Worm (Caenorhabditis elegans) whole organism, late embryonic: ENCODE results near the gene snu-23.
A peak's percentile ranks its signal among the peaks of the same experiment; 100 is the strongest.

Experiments used
- C08G9.2 ChIP-seq: sonication (generic microtip); optimal IDR thresholded peaks from 2 replicates; lab custom pipeline; 2016; ENCODE audit warnings: mild to moderate bottlenecking, missing genetic modification characterization, moderate library complexity, missing compliant biosample characterization
- C38D4.7 ChIP-seq: fragments of 200-800 bp; sonication (Bioruptor generic); optimal IDR thresholded peaks from 2 replicates; lab custom pipeline; 2018; ENCODE audit warnings: mild to moderate bottlenecking, missing genetic modification characterization, moderate library complexity, missing compliant biosample characterization
- F13H6.1 ChIP-seq: sonication (generic microtip); optimal IDR thresholded peaks from 2 replicates; lab custom pipeline; 2016; ENCODE audit warnings: missing genetic modification characterization, missing compliant biosample characterization
- Y22D7AL.16 ChIP-seq: sonication (generic microtip); optimal IDR thresholded peaks from 2 replicates; lab custom pipeline; 2016; ENCODE audit warnings: missing genetic modification characterization, missing compliant biosample characterization
- ahr-1 ChIP-seq: sonication (generic microtip); optimal IDR thresholded peaks from 2 replicates; lab custom pipeline; 2016; ENCODE audit warnings: missing genetic modification characterization, missing compliant biosample characterization
- ama-1 ChIP-seq: fragments of 150-350 bp; optimal IDR thresholded peaks from 2 replicates; lab custom pipeline; 2014
- ceh-14 ChIP-seq: sonication (generic microtip); optimal IDR thresholded peaks from 2 replicates; lab custom pipeline; 2016; ENCODE audit warnings: missing genotype, missing genetic modification characterization, missing compliant biosample characterization
- ceh-18 ChIP-seq: sonication (generic microtip); optimal IDR thresholded peaks from 2 replicates; lab custom pipeline; 2016; ENCODE audit warnings: missing genetic modification characterization, missing compliant biosample characterization
- ceh-19 ChIP-seq: fragments of 200-800 bp; sonication (Bioruptor generic); optimal IDR thresholded peaks from 2 replicates; lab custom pipeline; 2018; ENCODE audit warnings: mild to moderate bottlenecking, missing genetic modification characterization, missing compliant biosample characterization
- ceh-22 ChIP-seq: sonication (generic microtip); optimal IDR thresholded peaks from 2 replicates; lab custom pipeline; 2017; ENCODE audit warnings: missing biosample characterization, missing genetic modification characterization
- ceh-31 ChIP-seq: sonication (generic microtip); optimal IDR thresholded peaks from 2 replicates; lab custom pipeline; 2016; ENCODE audit warnings: missing genetic modification characterization, missing compliant biosample characterization
- ceh-34 ChIP-seq: sonication (generic microtip); optimal IDR thresholded peaks from 2 replicates; lab custom pipeline; 2016; ENCODE audit warnings: mild to moderate bottlenecking, missing genetic modification characterization, missing compliant biosample characterization
- ceh-48 ChIP-seq: sonication (generic microtip); optimal IDR thresholded peaks from 2 replicates; lab custom pipeline; 2016; ENCODE audit warnings: missing genetic modification characterization, inconsistent platforms, missing compliant biosample characterization
- ceh-6 ChIP-seq: fragments of 200-800 bp; sonication (Bioruptor generic); optimal IDR thresholded peaks from 2 replicates; lab custom pipeline; 2018; ENCODE audit warnings: mild to moderate bottlenecking, missing genetic modification characterization, missing compliant biosample characterization
- ceh-9 ChIP-seq: sonication (generic microtip); optimal IDR thresholded peaks from 2 replicates; lab custom pipeline; 2016; ENCODE audit warnings: mild to moderate bottlenecking, missing genetic modification characterization, inconsistent platforms, missing compliant biosample characterization
- elt-2 ChIP-seq: sonication (generic microtip); optimal IDR thresholded peaks from 2 replicates; lab custom pipeline; 2016; ENCODE audit warnings: missing genetic modification reagents, missing genetic modification characterization, missing compliant biosample characterization
- elt-4 ChIP-seq: sonication (generic microtip); optimal IDR thresholded peaks from 2 replicates; lab custom pipeline; 2016; ENCODE audit warnings: missing genetic modification characterization, missing compliant biosample characterization
- eyg-1 ChIP-seq: sonication (generic microtip); optimal IDR thresholded peaks from 2 replicates; lab custom pipeline; 2016; ENCODE audit warnings: missing genotype, missing genetic modification characterization, missing compliant biosample characterization
- fax-1 ChIP-seq: sonication (generic microtip); optimal IDR thresholded peaks from 2 replicates; lab custom pipeline; 2016; ENCODE audit warnings: missing genotype, missing genetic modification characterization, missing compliant biosample characterization
- gmeb-2 ChIP-seq: sonication (generic microtip); optimal IDR thresholded peaks from 2 replicates; lab custom pipeline; 2016; ENCODE audit warnings: missing genetic modification characterization, inconsistent platforms, missing compliant biosample characterization
- hlh-15 ChIP-seq: sonication (generic microtip); optimal IDR thresholded peaks from 2 replicates; lab custom pipeline; 2016; ENCODE audit warnings: missing genetic modification characterization, missing compliant biosample characterization
- hlh-6 ChIP-seq: sonication (generic microtip); optimal IDR thresholded peaks from 2 replicates; lab custom pipeline; 2016; ENCODE audit warnings: missing genotype, missing genetic modification characterization, missing compliant biosample characterization
- lin-11 ChIP-seq: fragments of 200-800 bp; sonication (Bioruptor generic); optimal IDR thresholded peaks from 2 replicates; lab custom pipeline; 2018; ENCODE audit warnings: mild to moderate bottlenecking, missing genetic modification characterization, missing compliant biosample characterization
- madf-2 ChIP-seq: sonication (generic microtip); optimal IDR thresholded peaks from 2 replicates; lab custom pipeline; 2017; ENCODE audit warnings: missing genetic modification characterization, missing compliant biosample characterization
- nfya-1 ChIP-seq: sonication (generic microtip); optimal IDR thresholded peaks from 2 replicates; lab custom pipeline; 2017; ENCODE audit warnings: missing genetic modification characterization, mild to moderate bottlenecking, missing compliant biosample characterization, antibody characterized with exemption, moderate library complexity
- nhr-232 ChIP-seq: sonication (generic microtip); optimal IDR thresholded peaks from 2 replicates; lab custom pipeline; 2016; ENCODE audit warnings: missing genetic modification characterization, missing compliant biosample characterization
- pag-3 ChIP-seq: sonication (generic microtip); optimal IDR thresholded peaks from 2 replicates; lab custom pipeline; 2016; ENCODE audit warnings: missing compliant biosample characterization, missing genetic modification characterization, borderline replicate concordance
- pat-9 ChIP-seq: fragments of 200-800 bp; sonication (Bioruptor generic); optimal IDR thresholded peaks from 2 replicates; lab custom pipeline; 2018; ENCODE audit warnings: mild to moderate bottlenecking, missing genetic modification characterization, moderate library complexity, missing compliant biosample characterization
- pax-1 ChIP-seq: fragments of 150-350 bp; optimal IDR thresholded peaks from 2 replicates; lab custom pipeline; 2014; ENCODE audit warnings: missing biosample characterization, missing genetic modification characterization
- pha-2 ChIP-seq: sonication (generic microtip); optimal IDR thresholded peaks from 2 replicates; lab custom pipeline; 2017; ENCODE audit warnings: mild to moderate bottlenecking, missing genetic modification characterization, missing compliant biosample characterization
- pha-4 ChIP-seq: fragments of 150-350 bp; optimal IDR thresholded peaks from 2 replicates; lab custom pipeline; 2018; ENCODE audit warnings: missing biosample characterization, missing genetic modification reagents, missing genetic modification characterization
- pqm-1 ChIP-seq: sonication (generic microtip); optimal IDR thresholded peaks from 2 replicates; lab custom pipeline; 2016; ENCODE audit warnings: missing genetic modification characterization, missing compliant biosample characterization
- rnt-1 ChIP-seq: sonication (generic microtip); optimal IDR thresholded peaks from 2 replicates; lab custom pipeline; 2016; ENCODE audit warnings: missing genetic modification characterization, missing compliant biosample characterization
- sox-2 ChIP-seq: fragments of 200-800 bp; sonication (Bioruptor generic); IDR thresholded peaks from 2 replicates; pipeline ENCODE4 v1.3.6; 2022; ENCODE audit warnings: missing genetic modification reagents, missing genetic modification characterization, missing compliant biosample characterization
- sox-4 ChIP-seq: sonication (generic microtip); optimal IDR thresholded peaks from 2 replicates; lab custom pipeline; 2017; ENCODE audit warnings: mild to moderate bottlenecking, missing genetic modification characterization, inconsistent platforms, missing compliant biosample characterization
- tbx-2 ChIP-seq: sonication (generic microtip); optimal IDR thresholded peaks from 2 replicates; lab custom pipeline; 2016; ENCODE audit warnings: missing genetic modification characterization, missing compliant biosample characterization
- tbx-7 ChIP-seq: sonication (generic microtip); optimal IDR thresholded peaks from 2 replicates; lab custom pipeline; 2016; ENCODE audit warnings: missing genotype, missing genetic modification characterization, missing compliant biosample characterization
- ttx-3 ChIP-seq: sonication (generic microtip); optimal IDR thresholded peaks from 2 replicates; lab custom pipeline; 2016; ENCODE audit warnings: missing genetic modification reagents, missing genetic modification characterization, missing compliant biosample characterization
- unc-55 ChIP-seq: sonication (generic microtip); optimal IDR thresholded peaks from 2 replicates; lab custom pipeline; 2017; ENCODE audit warnings: missing biosample characterization, missing genetic modification reagents, missing genetic modification characterization

Gene snu-23

DNA sequence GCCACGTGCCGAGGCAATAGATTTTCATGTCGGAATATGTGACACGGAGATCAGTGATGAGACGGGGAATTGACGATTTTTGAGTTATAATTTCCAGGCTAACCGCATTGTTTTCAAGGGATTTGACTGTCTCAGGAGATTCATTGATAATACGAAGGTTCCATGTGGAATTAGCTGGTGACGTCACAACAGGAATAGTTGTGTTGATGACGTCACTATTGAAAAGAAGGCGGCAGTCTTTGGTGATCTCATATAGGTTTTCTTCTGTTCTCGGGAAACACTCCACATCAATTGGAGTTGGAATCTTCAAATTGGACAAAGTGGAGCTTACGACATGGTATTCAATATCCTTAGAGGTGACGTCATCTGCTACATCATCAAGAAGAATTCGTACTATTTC, 26.7 kb downstream of the snu-23 start:
- TF ChIP-seq Y22D7AL.16: no peak
- no peak for TF ChIP-seq ceh-22 (tag; lab: Kevin White, UChicago)
- TF ChIP-seq elt-4 (tag; lab: Kevin White, UChicago): no peak
- TF ChIP-seq C08G9.2 (tag; lab: Kevin White, UChicago): no peak
- TF ChIP-seq ceh-14 (tag; lab: Kevin White, UChicago): no peak
- TF ChIP-seq ama-1: no peak
- TF ChIP-seq elt-2: no peak
- TF ChIP-seq pag-3 (tag; lab: Kevin White, UChicago): no peak
- no peak for TF ChIP-seq sox-4 (tag; lab: Kevin White, UChicago)
- TF ChIP-seq tbx-7 (tag; lab: Kevin White, UChicago): no peak

- TF ChIP-seq ttx-3 (no peak), ceh-34 (tag; lab: Kevin White, UChicago) (peak; percentile 19), hlh-15 (no peak)
These were observed 32.2 kb downstream of the snu-23 start for ce11 chrIII:7737646-7738258.

DNA sequence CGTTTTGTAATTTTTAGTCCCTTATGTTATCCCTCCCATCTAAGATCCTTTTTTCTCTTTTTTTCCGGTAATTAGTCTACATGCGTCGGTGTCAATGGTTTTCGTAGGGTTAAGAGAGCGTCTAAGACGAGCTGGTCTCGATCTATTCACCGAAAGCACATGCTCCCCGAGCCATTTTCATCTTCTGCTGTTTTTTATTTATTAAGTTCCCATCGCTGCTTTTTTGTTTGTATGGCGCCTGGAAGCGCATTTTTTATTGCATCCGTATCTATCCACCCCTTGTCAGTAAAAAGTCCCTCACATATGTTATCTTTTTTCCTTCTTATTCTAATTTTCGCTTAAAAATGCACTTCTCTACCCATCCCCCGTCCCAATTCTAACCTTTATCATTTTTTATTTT, 33.1 kb downstream of the snu-23 start:
- TF ChIP-seq madf-2 (tag; lab: Kevin White, UChicago) (no peak), sox-2 (GFP tag; lab: Robert Waterston, UW) (no peak), F13H6.1 (no peak), eyg-1 (no peak), fax-1 (tag; lab: Kevin White, UChicago) (no peak), pha-2 (peak; percentile 25), nhr-232 (tag; lab: Kevin White, UChicago) (no peak), hlh-15 (no peak)

DNA sequence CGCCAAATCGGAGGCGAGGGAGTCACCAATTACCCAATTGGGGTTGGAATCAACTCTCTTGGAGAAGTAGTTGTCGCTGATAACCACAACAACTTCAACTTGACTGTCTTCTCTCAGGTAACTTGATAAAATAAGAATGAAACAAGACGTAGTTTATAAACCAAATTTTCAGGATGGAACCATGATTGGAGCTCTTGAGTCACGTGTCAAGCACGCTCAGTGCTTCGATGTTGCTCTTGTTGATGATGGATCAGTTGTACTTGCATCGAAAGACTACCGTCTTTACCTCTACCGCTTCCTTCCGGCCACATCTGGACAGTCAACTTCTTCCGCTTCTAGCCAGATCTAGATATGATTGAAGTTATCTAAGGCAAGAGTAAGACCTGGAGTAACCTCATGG, 33.9 kb downstream of the snu-23 start:
- TF ChIP-seq ceh-34 (tag; lab: Kevin White, UChicago): no peak

ce11 chrIII:7734105-7734504, 35.8 kb downstream of the snu-23 start:
- no peak for TF ChIP-seq ceh-9 (tag; lab: Kevin White, UChicago)
- peak; percentile 79 for TF ChIP-seq unc-55 (GFP tag; lab: Kevin White, UChicago)
- TF ChIP-seq ceh-18 (tag; lab: Kevin White, UChicago): no peak
- no peak for TF ChIP-seq ahr-1 (tag; lab: Kevin White, UChicago)
- TF ChIP-seq ceh-48 (tag; lab: Kevin White, UChicago): no peak
- TF ChIP-seq ceh-31 (tag; lab: Kevin White, UChicago): no peak
- peak; percentile 20 for TF ChIP-seq tbx-2 (tag; lab: Kevin White, UChicago)
- TF ChIP-seq gmeb-2 (tag; lab: Kevin White, UChicago): no peak
- no peak for TF ChIP-seq nhr-232 (tag; lab: Kevin White, UChicago)

ce11 chrIII:7733563-7733962, 36.4 kb downstream of the snu-23 start:
- no peak for TF ChIP-seq ceh-22 (tag; lab: Kevin White, UChicago)
- peak; percentile 2 for TF ChIP-seq nfya-1 (tag; lab: Kevin White, UChicago)
- TF ChIP-seq ceh-31 (tag; lab: Kevin White, UChicago): peak; percentile 2

DNA sequence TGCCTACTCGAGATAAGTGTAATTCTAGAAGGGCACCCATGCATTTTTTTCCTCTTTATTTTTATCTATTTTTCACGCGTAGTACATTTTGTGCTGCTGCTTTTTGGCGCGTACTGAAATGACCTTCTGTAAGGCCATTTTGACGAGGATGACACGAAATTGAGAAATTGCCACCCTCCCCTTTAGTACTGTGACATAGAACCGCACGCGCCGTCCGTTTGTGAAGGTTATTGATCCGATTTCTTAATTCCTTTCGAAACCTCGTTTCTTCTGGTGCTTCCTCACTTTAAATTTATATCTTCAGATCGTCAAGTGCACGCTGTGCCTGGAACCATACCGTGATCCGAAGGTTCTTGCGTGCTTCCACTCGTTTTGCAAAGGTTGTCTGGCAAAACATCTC, 38.8 kb downstream of the snu-23 start:
- no peak for TF ChIP-seq pqm-1 (tag; lab: Kevin White, UChicago)
- TF ChIP-seq F13H6.1: no peak
- no peak for TF ChIP-seq Y22D7AL.16
- TF ChIP-seq pax-1 (tag; lab: Kevin White, UChicago): no peak
- no peak for TF ChIP-seq ceh-19 (GFP tag; lab: Kevin White, UChicago)
- no peak for TF ChIP-seq madf-2 (tag; lab: Kevin White, UChicago)
- TF ChIP-seq pat-9 (tag; lab: Kevin White, UChicago): no peak
- no peak for TF ChIP-seq ceh-6 (GFP tag; lab: Kevin White, UChicago)
- no peak for TF ChIP-seq gmeb-2 (tag; lab: Kevin White, UChicago)
- TF ChIP-seq rnt-1: no peak
- no peak for TF ChIP-seq pha-2
- no peak for TF ChIP-seq hlh-6 (tag; lab: Kevin White, UChicago)
- TF ChIP-seq pha-4 (tag; lab: Kevin White, UChicago): no peak
- no peak for TF ChIP-seq ceh-18 (tag; lab: Kevin White, UChicago)
- TF ChIP-seq ceh-9 (tag; lab: Kevin White, UChicago): no peak
- no peak for TF ChIP-seq lin-11
- no peak for TF ChIP-seq ceh-34 (tag; lab: Kevin White, UChicago)
- TF ChIP-seq C38D4.7 (GFP tag; lab: Kevin White, UChicago): no peak
